Fruit fly (Drosophila melanogaster): Measurements from ENCODE around the gene cas.
A peak's percentile ranks its signal among the peaks of the same experiment; 100 is the strongest.

Gene cas

DNA sequence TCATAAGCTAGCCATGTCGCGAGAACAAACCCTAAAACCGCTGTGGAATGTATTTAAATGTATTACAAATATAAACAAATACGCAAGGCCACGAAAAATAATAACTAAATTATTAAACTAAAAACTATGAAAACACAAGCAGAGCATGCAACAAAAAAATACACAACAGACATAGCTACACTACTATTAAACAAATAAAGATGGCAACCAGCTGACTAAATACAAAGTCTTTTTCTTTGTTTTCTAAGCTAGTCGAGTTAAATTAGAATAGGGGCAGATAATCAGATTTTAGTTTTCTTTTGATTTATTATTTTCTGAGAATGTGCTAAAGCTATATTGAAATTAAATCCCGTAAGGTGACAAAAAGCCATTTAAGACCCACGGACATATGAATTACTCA is 30.0 kb upstream of the cas start (continued):
- TF ChIP-seq CG13424 (tag; optimal IDR thresholded peaks at IDR 0.05) (peak; percentile 4), Med (GFP tag) (peak; percentile 55), kay (GFP tag; optimal IDR thresholded peaks at IDR 0.05) (no peak), CG31441 (GFP tag; IDR thresholded peaks at IDR 0.05) (no peak; the same call in 1 of the 2 replicates), CG7786 (GFP tag; optimal IDR thresholded peaks at IDR 0.05) (no peak), Sox102F (GFP tag; optimal IDR thresholded peaks at IDR 0.05) (no peak), CG10274 (GFP tag; optimal IDR thresholded peaks at IDR 0.05) (no peak), dmrt99B (tag; optimal IDR thresholded peaks at IDR 0.05) (no peak), unc-4 (GFP tag; IDR thresholded peaks at IDR 0.05; ENCODE audit: partially characterized antibody) (no peak), CG10543 (GFP tag; optimal IDR thresholded peaks at IDR 0.05) (peak; percentile 71), CG1647 (GFP tag; optimal IDR thresholded peaks at IDR 0.05) (no peak), cad (GFP tag; optimal IDR thresholded peaks at IDR 0.05) (no peak), CG8290 (GFP tag; optimal IDR thresholded peaks at IDR 0.05) (no peak), CG8290 (tag; optimal IDR thresholded peaks at IDR 0.05) (no peak), B-H2 (GFP tag; optimal IDR thresholded peaks at IDR 0.05) (peak; percentile 73), Atf6 (GFP tag; IDR thresholded peaks at IDR 0.05) (peak; percentile 41; the same call in 1 of the 2 replicates), Bgb (GFP tag; IDR thresholded peaks at IDR 0.05; ENCODE audit: partially characterized antibody) (no peak), CG3407 (GFP tag; optimal IDR thresholded peaks at IDR 0.05) (peak; percentile 21), ems (GFP tag; optimal IDR thresholded peaks at IDR 0.05) (no peak), CG6272 (GFP tag; IDR thresholded peaks at IDR 0.05) (no peak), CG17829 (tag; optimal IDR thresholded peaks at IDR 0.05) (no peak), Rfx (GFP tag; IDR thresholded peaks at IDR 0.05) (peak; percentile 20; the same call in 1 of the 2 replicates), ftz-f1 (GFP tag; optimal IDR thresholded peaks at IDR 0.05) (no peak), Hmr (GFP tag; optimal IDR thresholded peaks at IDR 0.05) (peak; percentile 78), CG32532 (GFP tag; IDR thresholded peaks at IDR 0.05) (no peak), CG18011 (GFP tag; optimal IDR thresholded peaks at IDR 0.05) (no peak), trem (tag; optimal IDR thresholded peaks at IDR 0.05) (no peak), sim (GFP tag; IDR thresholded peaks at IDR 0.05) (no peak), Sin3A (optimal IDR thresholded peaks at IDR 0.05) (no peak), CG14441 (GFP tag; IDR thresholded peaks at IDR 0.05) (no peak), Taf1 (GFP tag; IDR thresholded peaks at IDR 0.05) (no peak), CG12104 (GFP tag; optimal IDR thresholded peaks at IDR 0.05) (peak; percentile 2), ranshi (GFP tag; IDR thresholded peaks at IDR 0.05) (no peak), org-1 (GFP tag; optimal IDR thresholded peaks at IDR 0.05) (peak; percentile 13), odd (GFP tag; optimal IDR thresholded peaks at IDR 0.05) (peak; percentile 60), CG2120 (GFP tag; optimal IDR thresholded peaks at IDR 0.05) (peak; percentile 37), CG10366 (GFP tag; IDR thresholded peaks at IDR 0.05) (no peak), zen (tag; optimal IDR thresholded peaks at IDR 0.05) (no peak), Bteb2 (GFP tag; optimal IDR thresholded peaks at IDR 0.05) (no peak), PHDP (tag; optimal IDR thresholded peaks at IDR 0.05) (peak; percentile 53), CG6654 (GFP tag; optimal IDR thresholded peaks at IDR 0.05) (no peak), HHEX (GFP tag; optimal IDR thresholded peaks at IDR 0.05) (peak; percentile 46), gsb (GFP tag; IDR thresholded peaks at IDR 0.05) (no peak), schlank (tag; optimal IDR thresholded peaks at IDR 0.05) (peak; percentile 38), cg (GFP tag; optimal IDR thresholded peaks at IDR 0.05) (no peak), CG34422 (GFP tag; IDR thresholded peaks at IDR 0.05) (no peak), maf-S (GFP tag; optimal IDR thresholded peaks at IDR 0.05) (no peak), Oli (tag; optimal IDR thresholded peaks at IDR 0.05) (no peak), caup (GFP tag; optimal IDR thresholded peaks at IDR 0.05; ENCODE audit: severe bottlenecking) (peak; percentile 77), ewg (GFP tag; optimal IDR thresholded peaks at IDR 0.05) (no peak), Doc2 (GFP tag; IDR thresholded peaks at IDR 0.05) (no peak), CG12219 (GFP tag; optimal IDR thresholded peaks at IDR 0.05) (no peak), Atf3 (GFP tag; optimal IDR thresholded peaks at IDR 0.05) (no peak)

All from whole organism, embryonic.